Fruit fly (Drosophila melanogaster): Measurements from ENCODE around the gene rux.
A peak's percentile ranks its signal among the peaks of the same experiment; 100 is the strongest.

The rux gene

dm6 chrX:5989368-5989767, 48.2 kb downstream of the rux start (continued):
- TF ChIP-seq Awh (GFP tag; IDR thresholded peaks at IDR 0.05): 0 out of 2 replicates have a peak, but pooled peaks have one; percentile 37
- peak; percentile 38; the same call in 1 of the 2 replicates for TF ChIP-seq ssp (GFP tag; IDR thresholded peaks at IDR 0.05)
- no peak for TF ChIP-seq H15 (GFP tag; IDR thresholded peaks at IDR 0.05)
- no peak for TF ChIP-seq CG3407 (GFP tag; optimal IDR thresholded peaks at IDR 0.05)
- no peak for TF ChIP-seq Hand (GFP tag; optimal IDR thresholded peaks at IDR 0.05)
- peak; percentile 55; the same call in 1 of the 3 replicates for TF ChIP-seq otp (GFP tag; IDR thresholded peaks at IDR 0.05)
- peak; percentile 72 for TF ChIP-seq CG11696 (GFP tag; IDR thresholded peaks at IDR 0.05)
- peak in 1 of 2 experiments; percentile 29 for TF ChIP-seq dpn (GFP tag; optimal IDR thresholded peaks at IDR 0.05)
- TF ChIP-seq Blimp-1 (GFP tag; optimal IDR thresholded peaks at IDR 0.05): peak; percentile 49
- TF ChIP-seq CG18619 (GFP tag; optimal IDR thresholded peaks at IDR 0.05): no peak
- TF ChIP-seq CG3163 (GFP tag; optimal IDR thresholded peaks at IDR 0.05): no peak
- peak; percentile 37; the same call in 1 of the 2 replicates for TF ChIP-seq Rx (GFP tag; IDR thresholded peaks at IDR 0.05)
- peak; percentile 11 for TF ChIP-seq oc (tag; optimal IDR thresholded peaks at IDR 0.05)
- TF ChIP-seq ATbp (GFP tag; optimal IDR thresholded peaks at IDR 0.05): peak; percentile 43
- no peak for TF ChIP-seq insv (GFP tag; optimal IDR thresholded peaks at IDR 0.05)
- TF ChIP-seq CG12219 (GFP tag; optimal IDR thresholded peaks at IDR 0.05): peak; percentile 47
- peak; percentile 50; the same call in 1 of the 2 replicates for TF ChIP-seq Rfx (GFP tag; IDR thresholded peaks at IDR 0.05)
- no peak for TF ChIP-seq Sry-β (GFP tag; optimal IDR thresholded peaks at IDR 0.05)
- peak; percentile 66 for TF ChIP-seq Ptx1 (GFP tag; IDR thresholded peaks at IDR 0.05)
- TF ChIP-seq zf30C (GFP tag; optimal IDR thresholded peaks at IDR 0.05): no peak
- no peak for TF ChIP-seq Neu2 (GFP tag; optimal IDR thresholded peaks at IDR 0.05; ENCODE audit: borderline replicate concordance)
- TF ChIP-seq CG4707 (GFP tag; optimal IDR thresholded peaks at IDR 0.05): no peak
- peak; percentile 18 for TF ChIP-seq CG10267 (tag; optimal IDR thresholded peaks at IDR 0.05)
- TF ChIP-seq bigmax (GFP tag; optimal IDR thresholded peaks at IDR 0.05): no peak
- TF ChIP-seq eyg (GFP tag; optimal IDR thresholded peaks at IDR 0.05): no peak
- TF ChIP-seq ttk (GFP tag; IDR thresholded peaks at IDR 0.05): peak; percentile 46; the same call in 1 of the 2 replicates
- no peak for TF ChIP-seq CG8290 (GFP tag; optimal IDR thresholded peaks at IDR 0.05)
- TF ChIP-seq CG8290 (tag; optimal IDR thresholded peaks at IDR 0.05): peak in 1 of 2 experiments; percentile 40
- peak; percentile 40 for TF ChIP-seq Xbp1 (GFP tag; optimal IDR thresholded peaks at IDR 0.05)
- TF ChIP-seq Fer1 (GFP tag; optimal IDR thresholded peaks at IDR 0.05): peak; percentile 18
- no peak for TF ChIP-seq Side (GFP tag; optimal IDR thresholded peaks at IDR 0.05)
- no peak for TF ChIP-seq HHEX (GFP tag; optimal IDR thresholded peaks at IDR 0.05)
- no peak for TF ChIP-seq Ravus (GFP tag; IDR thresholded peaks at IDR 0.05)
- TF ChIP-seq maf-S (GFP tag; optimal IDR thresholded peaks at IDR 0.05): no peak
- TF ChIP-seq CG6689 (GFP tag; IDR thresholded peaks at IDR 0.05): peak; percentile 69
- TF ChIP-seq vfl (GFP tag; optimal IDR thresholded peaks at IDR 0.05): no peak
- no peak for TF ChIP-seq Atf3 (GFP tag; optimal IDR thresholded peaks at IDR 0.05)
- no peak for TF ChIP-seq Mrtf (GFP tag; IDR thresholded peaks at IDR 0.05)
- peak; percentile 65 for TF ChIP-seq CG10366 (GFP tag; IDR thresholded peaks at IDR 0.05)
- TF ChIP-seq CG10431 (GFP tag; optimal IDR thresholded peaks at IDR 0.05): no peak
- no peak for TF ChIP-seq sc (optimal IDR thresholded peaks at IDR 0.05)
- TF ChIP-seq sc (GFP tag; optimal IDR thresholded peaks at IDR 0.05): no peak
- TF ChIP-seq Gug (GFP tag; IDR thresholded peaks at IDR 0.05): no peak
- no peak for TF ChIP-seq CG9437 (GFP tag; optimal IDR thresholded peaks at IDR 0.05)
- TF ChIP-seq ac (GFP tag; optimal IDR thresholded peaks at IDR 0.05): no peak
- TF ChIP-seq onecut (GFP tag; IDR thresholded peaks at IDR 0.05): no peak
- no peak for TF ChIP-seq nau (GFP tag; optimal IDR thresholded peaks at IDR 0.05)
- no peak for TF ChIP-seq Max (GFP tag; optimal IDR thresholded peaks at IDR 0.05)
- TF ChIP-seq CG6654 (GFP tag; optimal IDR thresholded peaks at IDR 0.05): no peak
- TF ChIP-seq sqz (GFP tag; optimal IDR thresholded peaks at IDR 0.05): no peak
- no peak for TF ChIP-seq CG3838 (GFP tag; optimal IDR thresholded peaks at IDR 0.05)
- peak; percentile 28 for TF ChIP-seq lilli (GFP tag; optimal IDR thresholded peaks at IDR 0.05)

Measured in whole organism, embryonic.